Worm (Caenorhabditis elegans) whole organism, L1 larva: ENCODE results near the gene cyn-16.

Source experiments
- C16A3.4 ChIP-seq: fragments of 150-350 bp; optimal IDR thresholded peaks from 2 replicates; lab custom pipeline; 2014; ENCODE audit warnings: missing biosample characterization, missing genetic modification characterization
- C34B4.2 ChIP-seq: sonication (generic microtip); optimal IDR thresholded peaks from 2 replicates; lab custom pipeline; 2017; ENCODE audit warnings: mild to moderate bottlenecking, missing genetic modification characterization, missing compliant biosample characterization
- Y116A8C.19 ChIP-seq: sonication (generic microtip); optimal IDR thresholded peaks from 2 replicates; lab custom pipeline; 2016; ENCODE audit warnings: missing compliant biosample characterization, missing genetic modification characterization, borderline replicate concordance
- aly-2 ChIP-seq: fragments of 150-350 bp; optimal IDR thresholded peaks from 2 replicates; lab custom pipeline; 2014; ENCODE audit warnings: missing biosample characterization, missing genetic modification characterization
- ama-1 ChIP-seq: fragments of 150-350 bp; optimal IDR thresholded peaks from 2 replicates; lab custom pipeline; 2014
- blmp-1 ChIP-seq: fragments of 150-350 bp; optimal IDR thresholded peaks from 2 replicates; lab custom pipeline; 2014; ENCODE audit warnings: missing biosample characterization, missing genetic modification characterization
- ceh-63 ChIP-seq: fragments of 200-800 bp; sonication (Bioruptor generic); optimal IDR thresholded peaks from 2 replicates; lab custom pipeline; 2018; ENCODE audit warnings: mild to moderate bottlenecking, missing genetic modification characterization, missing compliant biosample characterization
- ceh-88 ChIP-seq: fragments of 200-800 bp; sonication (Bioruptor generic); IDR thresholded peaks from 2 replicates; pipeline ENCODE4 v1.3.6; 2022; ENCODE audit warnings: missing genetic modification characterization, missing compliant biosample characterization
- dpl-1 ChIP-seq, 3 experiments: fragments of 150-350 bp in 2 of 3; sonication (generic microtip) in 1 of 3; optimal IDR thresholded peaks; 2 replicates each; lab custom pipeline; 2014 to 2017; ENCODE audit warnings: missing biosample characterization in 3 of 3, missing genetic modification characterization in 3 of 3, missing genetic modification reagents in 3 of 3
- egl-27 ChIP-seq, 2 experiments: fragments of 150-350 bp in 1 of 2; sonication (generic microtip); optimal IDR thresholded peaks; 3 replicates each; lab custom pipeline; 2017 to 2018; ENCODE audit warnings: missing biosample characterization in 2 of 2, missing genetic modification characterization in 2 of 2, missing genetic modification reagents in 2 of 2
- elt-3 ChIP-seq, 6 experiments: fragments of 150-350 bp in 1 of 6; sonication (generic microtip); optimal IDR thresholded peaks; 2 replicates each; lab custom pipeline; 2017 to 2018; ENCODE audit warnings: missing biosample characterization in 6 of 6, missing genetic modification characterization in 6 of 6, inconsistent platforms in 1 of 6
- fkh-10 ChIP-seq: sonication (generic microtip); optimal IDR thresholded peaks from 2 replicates; lab custom pipeline; 2017; ENCODE audit warnings: missing biosample characterization, missing genetic modification reagents, missing genetic modification characterization
- fkh-8 ChIP-seq: sonication (generic microtip); optimal IDR thresholded peaks from 2 replicates; lab custom pipeline; 2016; ENCODE audit warnings: mild to moderate bottlenecking, missing genetic modification characterization, missing compliant biosample characterization
- hlh-17 ChIP-seq: fragments of 200-800 bp; sonication (Bioruptor generic); optimal IDR thresholded peaks from 2 replicates; lab custom pipeline; 2018; ENCODE audit warnings: missing genetic modification characterization, mild to moderate bottlenecking, missing compliant biosample characterization, moderate library complexity, borderline replicate concordance
- hlh-4 ChIP-seq: sonication (generic microtip); optimal IDR thresholded peaks from 2 replicates; lab custom pipeline; 2016; ENCODE audit warnings: mild to moderate bottlenecking, missing genetic modification characterization, missing compliant biosample characterization
- hpl-2 ChIP-seq: fragments of 150-350 bp; optimal IDR thresholded peaks from 2 replicates; lab custom pipeline; 2014; ENCODE audit warnings: missing biosample characterization, missing genetic modification reagents, missing genetic modification characterization
- irx-1 ChIP-seq: sonication (generic microtip); optimal IDR thresholded peaks from 2 replicates; lab custom pipeline; 2016; ENCODE audit warnings: missing genetic modification characterization, missing compliant biosample characterization
- isw-1 ChIP-seq: fragments of 200-800 bp; sonication (Bioruptor generic); IDR thresholded peaks from 2 replicates; pipeline ENCODE4 v1.3.6; 2022; ENCODE audit warnings: missing genetic modification characterization, missing compliant biosample characterization
- lin-14 ChIP-seq: fragments of 200-800 bp; sonication (Bioruptor generic); optimal IDR thresholded peaks from 2 replicates; lab custom pipeline; 2018; ENCODE audit warnings: mild to moderate bottlenecking, missing genetic modification characterization, moderate library complexity, missing compliant biosample characterization
- lin-15B ChIP-seq: fragments of 150-350 bp; sonication (generic microtip); optimal IDR thresholded peaks from 3 replicates; lab custom pipeline; 2014; ENCODE audit warnings: missing biosample characterization, missing genetic modification characterization
- lin-35 ChIP-seq, 2 experiments: fragments of 150-350 bp; optimal IDR thresholded peaks; 2 replicates each; lab custom pipeline; 2014; ENCODE audit warnings: missing biosample characterization in 2 of 2, missing genetic modification characterization in 2 of 2, missing genetic modification reagents in 2 of 2
- lin-39 ChIP-seq: fragments of 150-350 bp; optimal IDR thresholded peaks from 2 replicates; lab custom pipeline; 2014; ENCODE audit warnings: missing biosample characterization, missing genetic modification reagents, missing genetic modification characterization
- lir-3 ChIP-seq: sonication (generic microtip); optimal IDR thresholded peaks from 2 replicates; lab custom pipeline; 2016; ENCODE audit warnings: mild to moderate bottlenecking, missing genetic modification characterization, moderate library complexity, missing compliant biosample characterization; ENCODE audit not compliant: poor library complexity
- lsy-2 ChIP-seq, 2 experiments: fragments of 150-350 bp; optimal IDR thresholded peaks; 2 replicates each; lab custom pipeline; 2014; ENCODE audit warnings: missing biosample characterization in 2 of 2, missing genetic modification characterization in 2 of 2
- mdl-1 ChIP-seq, 2 experiments: fragments of 150-350 bp; optimal IDR thresholded peaks; 2 replicates each; lab custom pipeline; 2014 to 2017; ENCODE audit warnings: missing biosample characterization in 2 of 2, missing genetic modification characterization in 2 of 2, inconsistent platforms in 1 of 2
- mef-2 ChIP-seq: fragments of 150-350 bp; optimal IDR thresholded peaks from 2 replicates; lab custom pipeline; 2014; ENCODE audit warnings: missing biosample characterization, missing genetic modification characterization
- mep-1 ChIP-seq: fragments of 150-350 bp; optimal IDR thresholded peaks from 2 replicates; lab custom pipeline; 2014; ENCODE audit warnings: missing biosample characterization, missing genetic modification characterization
- nhr-11 ChIP-seq: fragments of 150-350 bp; optimal IDR thresholded peaks from 2 replicates; lab custom pipeline; 2014; ENCODE audit warnings: missing biosample characterization, missing genetic modification characterization
- nhr-12 ChIP-seq: sonication (generic microtip); optimal IDR thresholded peaks from 2 replicates; lab custom pipeline; 2017; ENCODE audit warnings: missing biosample characterization, missing genetic modification characterization
- nhr-20 ChIP-seq: sonication (generic microtip); optimal IDR thresholded peaks from 2 replicates; lab custom pipeline; 2016; ENCODE audit warnings: mild to moderate bottlenecking, missing genetic modification characterization, missing compliant biosample characterization
- nhr-47 ChIP-seq: sonication (generic microtip); optimal IDR thresholded peaks from 2 replicates; lab custom pipeline; 2016; ENCODE audit warnings: mild to moderate bottlenecking, missing genetic modification characterization, moderate library complexity, missing compliant biosample characterization
- nhr-71 ChIP-seq: sonication (generic microtip); optimal IDR thresholded peaks from 2 replicates; lab custom pipeline; 2016; ENCODE audit warnings: mild to moderate bottlenecking, missing genetic modification characterization, moderate library complexity, missing compliant biosample characterization
- nhr-76 ChIP-seq: sonication (generic microtip); optimal IDR thresholded peaks from 2 replicates; lab custom pipeline; 2017; ENCODE audit warnings: missing biosample characterization, missing genetic modification characterization
- nhr-84 ChIP-seq: sonication (generic microtip); optimal IDR thresholded peaks from 2 replicates; lab custom pipeline; 2017; ENCODE audit warnings: missing biosample characterization, missing genetic modification characterization
- nhr-85 ChIP-seq: sonication (generic microtip); peaks from one replicate; lab custom pipeline; 2016; ENCODE audit warnings: missing genetic modification characterization, inconsistent platforms, missing compliant biosample characterization
- nhr-90 ChIP-seq: sonication (generic microtip); optimal IDR thresholded peaks from 2 replicates; lab custom pipeline; 2016; ENCODE audit warnings: mild to moderate bottlenecking, missing genetic modification characterization, missing compliant biosample characterization; ENCODE audit not compliant: poor library complexity
- pag-3 ChIP-seq: sonication (generic microtip); optimal IDR thresholded peaks from 2 replicates; lab custom pipeline; 2017; ENCODE audit warnings: missing genetic modification characterization, mild to moderate bottlenecking, missing compliant biosample characterization, antibody characterized with exemption, borderline replicate concordance; ENCODE audit not compliant: insufficient read depth
- pqm-1 ChIP-seq: sonication (generic microtip); optimal IDR thresholded peaks from 3 replicates; lab custom pipeline; 2017; ENCODE audit warnings: missing biosample characterization, missing genetic modification characterization
- skn-1 ChIP-seq: fragments of 150-350 bp; optimal IDR thresholded peaks from 2 replicates; lab custom pipeline; 2014; ENCODE audit warnings: missing biosample characterization, missing genetic modification characterization
- snu-23 ChIP-seq: sonication (generic microtip); optimal IDR thresholded peaks from 2 replicates; lab custom pipeline; 2016; ENCODE audit warnings: missing genetic modification characterization, missing compliant biosample characterization
- sptf-1 ChIP-seq: fragments of 150-350 bp; optimal IDR thresholded peaks from 2 replicates; lab custom pipeline; 2014; ENCODE audit warnings: missing biosample characterization, missing genetic modification characterization
- sup-37 ChIP-seq: fragments of 200-800 bp; sonication (Bioruptor generic); optimal IDR thresholded peaks from 2 replicates; lab custom pipeline; 2018; ENCODE audit warnings: mild to moderate bottlenecking, missing genetic modification characterization, missing compliant biosample characterization
- swsn-7 ChIP-seq: sonication (generic microtip); optimal IDR thresholded peaks from 2 replicates; lab custom pipeline; 2016; ENCODE audit warnings: missing genetic modification characterization, missing compliant biosample characterization
- unc-130 ChIP-seq: fragments of 150-350 bp; optimal IDR thresholded peaks from 2 replicates; lab custom pipeline; 2017; ENCODE audit warnings: missing biosample characterization, missing genetic modification characterization, inconsistent platforms
- unc-30 ChIP-seq: sonication (generic microtip); optimal IDR thresholded peaks from 2 replicates; lab custom pipeline; 2017; ENCODE audit warnings: missing biosample characterization, missing genetic modification characterization
- unc-62 ChIP-seq: fragments of 150-350 bp; optimal IDR thresholded peaks from 2 replicates; lab custom pipeline; 2014; ENCODE audit warnings: missing biosample characterization, missing genetic modification reagents, missing genetic modification characterization
- unc-98 ChIP-seq: fragments of 200-800 bp; sonication (Bioruptor generic); IDR thresholded peaks from 2 replicates; pipeline ENCODE4 v1.3.6; 2022; ENCODE audit warnings: missing genetic modification characterization, missing compliant biosample characterization
- vab-15 ChIP-seq: sonication (generic microtip); optimal IDR thresholded peaks from 2 replicates; lab custom pipeline; 2017; ENCODE audit warnings: missing genotype, mild to moderate bottlenecking, missing genetic modification characterization, missing compliant biosample characterization
- xbp-1 ChIP-seq: sonication (generic microtip); optimal IDR thresholded peaks from 2 replicates; lab custom pipeline; 2016; ENCODE audit warnings: missing genetic modification characterization, missing compliant biosample characterization
- zag-1 ChIP-seq: fragments of 150-350 bp; optimal IDR thresholded peaks from 2 replicates; lab custom pipeline; 2014; ENCODE audit warnings: missing biosample characterization, missing genetic modification characterization
- ztf-4 ChIP-seq: fragments of 150-350 bp; optimal IDR thresholded peaks from 2 replicates; lab custom pipeline; 2014; ENCODE audit warnings: missing biosample characterization, missing genetic modification characterization

Gene cyn-16

ce11 chrII:12054150-12054549 lies 17.6 kb upstream of the cyn-16 start:
- TF ChIP-seq nhr-85 (tag; lab: Kevin White, UChicago) (peak; percentile 65), nhr-12 (tag; lab: Kevin White, UChicago) (no peak), zag-1 (tag; lab: Kevin White, UChicago) (no peak), hpl-2 (GFP tag; lab: Kevin White, UChicago) (peak; percentile 24)

DNA sequence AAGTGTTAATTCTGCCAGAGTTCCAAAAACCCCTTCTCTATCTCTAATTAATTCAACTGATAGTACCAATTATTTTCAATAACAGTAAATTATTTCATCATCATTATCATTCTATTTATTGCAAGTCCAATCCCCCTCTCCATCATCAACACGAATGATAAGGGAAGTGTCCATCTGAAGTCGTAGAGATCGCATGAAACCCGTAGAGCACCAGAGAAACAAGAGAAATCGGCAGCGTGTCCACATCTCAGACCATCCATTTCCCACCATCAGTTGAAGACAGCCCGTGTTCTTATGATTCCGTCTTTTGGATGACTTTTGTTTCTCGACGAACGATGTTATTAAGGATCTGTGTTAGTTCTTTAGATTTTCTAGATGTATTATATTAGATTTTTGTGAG lies 16.9 kb upstream of the cyn-16 start:
- no peak for TF ChIP-seq dpl-1 (GFP tag; optimal IDR thresholded peaks at IDR 0.05; lab: Kevin White, UChicago)
- no peak for TF ChIP-seq nhr-11 (tag; lab: Kevin White, UChicago)
- no peak for TF ChIP-seq fkh-10 (GFP tag; lab: Kevin White, UChicago)
- TF ChIP-seq mep-1: peak; percentile 17
- TF ChIP-seq nhr-90: no peak
- TF ChIP-seq nhr-71 (tag; lab: Kevin White, UChicago): peak; percentile 27
- TF ChIP-seq unc-130 (tag; lab: Kevin White, UChicago): peak; percentile 16
- TF ChIP-seq zag-1 (tag; lab: Kevin White, UChicago): no peak
- no peak for TF ChIP-seq sptf-1 (tag; lab: Kevin White, UChicago)
- peak; percentile 28 for TF ChIP-seq nhr-20 (tag; lab: Kevin White, UChicago)
- no peak for TF ChIP-seq fkh-8
- no peak for TF ChIP-seq lir-3 (tag; lab: Kevin White, UChicago)
- TF ChIP-seq hlh-4 (tag; lab: Kevin White, UChicago): no peak
- TF ChIP-seq vab-15 (tag; lab: Kevin White, UChicago): peak; percentile 68
- TF ChIP-seq pag-3 (tag; lab: Kevin White, UChicago): no peak
- TF ChIP-seq C16A3.4 (tag; lab: Kevin White, UChicago): no peak
- peak in 1 of 2 experiments; percentile 31 for TF ChIP-seq lsy-2 (tag; optimal IDR thresholded peaks at IDR 0.05; lab: Kevin White, UChicago)
- no peak for TF ChIP-seq aly-2 (tag; lab: Kevin White, UChicago)
- TF ChIP-seq elt-3 (tag; optimal IDR thresholded peaks at IDR 0.05; lab: Kevin White, UChicago): peak in 4 of 6 experiments; percentile 76 to 95 (median 88)
- TF ChIP-seq mef-2 (tag; lab: Kevin White, UChicago): no peak
- no peak for TF ChIP-seq ama-1 (lab: Kevin White, UChicago)
- no peak for TF ChIP-seq irx-1 (tag; lab: Kevin White, UChicago)
- TF ChIP-seq ceh-63 (GFP tag; lab: Kevin White, UChicago): no peak
- TF ChIP-seq lin-35 (GFP tag; optimal IDR thresholded peaks at IDR 0.05; lab: Kevin White, UChicago): peak in 1 of 2 experiments; percentile 38
- peak; percentile 67 for TF ChIP-seq lin-14
- TF ChIP-seq ztf-4: no peak
- no peak for TF ChIP-seq C34B4.2
- no peak for TF ChIP-seq nhr-76 (tag; lab: Kevin White, UChicago)
- no peak for TF ChIP-seq swsn-7 (tag; lab: Kevin White, UChicago)
- TF ChIP-seq skn-1 (tag; lab: Kevin White, UChicago): no peak
- TF ChIP-seq hlh-17 (GFP tag; lab: Kevin White, UChicago): no peak
- peak in 1 of 2 experiments; percentile 83 for TF ChIP-seq mdl-1 (tag; optimal IDR thresholded peaks at IDR 0.05; lab: Kevin White, UChicago)
- no peak for TF ChIP-seq pqm-1
- peak; percentile 58 for TF ChIP-seq blmp-1 (tag; lab: Kevin White, UChicago)
- peak; percentile 26 for TF ChIP-seq snu-23 (GFP tag; lab: Kevin White, UChicago)
- no peak for TF ChIP-seq lin-15B
- peak; percentile 81 for TF ChIP-seq nhr-85 (tag; lab: Kevin White, UChicago)
- TF ChIP-seq egl-27 (tag; optimal IDR thresholded peaks at IDR 0.05; lab: Kevin White, UChicago): no peak
- no peak for TF ChIP-seq unc-62 (GFP tag; lab: Kevin White, UChicago)
- no peak for TF ChIP-seq nhr-47 (tag; lab: Kevin White, UChicago)
- TF ChIP-seq xbp-1 (tag; lab: Kevin White, UChicago): no peak
- TF ChIP-seq sup-37 (GFP tag; lab: Kevin White, UChicago): no peak
- TF ChIP-seq lin-39 (tag; lab: Kevin White, UChicago): no peak
- no peak for TF ChIP-seq ceh-88 (GFP tag; lab: Robert Waterston, UW)
- TF ChIP-seq unc-98 (GFP tag; lab: Robert Waterston, UW): no peak
- TF ChIP-seq unc-30 (tag; lab: Kevin White, UChicago): no peak
- no peak for TF ChIP-seq Y116A8C.19 (tag; lab: Kevin White, UChicago)
- TF ChIP-seq isw-1 (GFP tag; lab: Robert Waterston, UW): no peak
- no peak for TF ChIP-seq nhr-84 (tag; lab: Kevin White, UChicago)
